Worm (Caenorhabditis elegans): ENCODE results near the gene C28A5.6.

Gene C28A5.6

ce11 chrIII:4390421-4390820 lies 38.9 kb downstream of the C28A5.6 start:
- TF ChIP-seq nhr-25 (tag; optimal IDR thresholded peaks at IDR 0.05), result peak; percentile 11
- TF ChIP-seq fos-1 (tag; optimal IDR thresholded peaks at IDR 0.05), result no peak

ce11 chrIII:4384487-4384886 lies 44.8 kb downstream of the C28A5.6 start, which contains the start of gene pals-28:
Gene pals-28 (plus strand): TSS chrIII:4384787.
- no peak for TF ChIP-seq unc-39 (tag; optimal IDR thresholded peaks at IDR 0.05)
- no peak for TF ChIP-seq unc-62 (GFP tag; optimal IDR thresholded peaks at IDR 0.05)
- TF ChIP-seq lin-15B (tag; optimal IDR thresholded peaks at IDR 0.05), result no peak
- TF ChIP-seq ZK546.5 (tag; optimal IDR thresholded peaks at IDR 0.05), result no peak
- no peak for TF ChIP-seq snpc-4 (tag; optimal IDR thresholded peaks at IDR 0.05)
- no peak for TF ChIP-seq daf-12 (tag; optimal IDR thresholded peaks at IDR 0.05)
- TF ChIP-seq ceh-28 (tag; optimal IDR thresholded peaks at IDR 0.05), result no peak
- TF ChIP-seq ztf-4 (tag; optimal IDR thresholded peaks at IDR 0.05), result no peak
- TF ChIP-seq pqm-1 (tag; optimal IDR thresholded peaks at IDR 0.05), result no peak
- TF ChIP-seq elt-1 (tag; optimal IDR thresholded peaks at IDR 0.05), result no peak
- TF ChIP-seq nhr-43 (tag; optimal IDR thresholded peaks at IDR 0.05; ENCODE audit: poor library complexity, severe bottlenecking), result no peak
- no peak for TF ChIP-seq ceh-9 (tag; optimal IDR thresholded peaks at IDR 0.05)
- no peak for TF ChIP-seq nhr-11 (tag; optimal IDR thresholded peaks at IDR 0.05)
- TF ChIP-seq nhr-12 (tag; optimal IDR thresholded peaks at IDR 0.05), result no peak
- TF ChIP-seq ztf-11 (tag; optimal IDR thresholded peaks at IDR 0.05), result no peak
- TF ChIP-seq fkh-2 (tag; optimal IDR thresholded peaks at IDR 0.05), result no peak
- TF ChIP-seq ceh-82 (tag; optimal IDR thresholded peaks at IDR 0.05), result no peak

- TF ChIP-seq nfya-1 (tag; optimal IDR thresholded peaks at IDR 0.05; ENCODE audit: insufficient read depth), result peak; percentile 71
- no peak for TF ChIP-seq pha-4 (tag; optimal IDR thresholded peaks at IDR 0.05)
Observed at ce11 chrIII:4382118-4382517, 47.2 kb downstream of the C28A5.6 start.

DNA sequence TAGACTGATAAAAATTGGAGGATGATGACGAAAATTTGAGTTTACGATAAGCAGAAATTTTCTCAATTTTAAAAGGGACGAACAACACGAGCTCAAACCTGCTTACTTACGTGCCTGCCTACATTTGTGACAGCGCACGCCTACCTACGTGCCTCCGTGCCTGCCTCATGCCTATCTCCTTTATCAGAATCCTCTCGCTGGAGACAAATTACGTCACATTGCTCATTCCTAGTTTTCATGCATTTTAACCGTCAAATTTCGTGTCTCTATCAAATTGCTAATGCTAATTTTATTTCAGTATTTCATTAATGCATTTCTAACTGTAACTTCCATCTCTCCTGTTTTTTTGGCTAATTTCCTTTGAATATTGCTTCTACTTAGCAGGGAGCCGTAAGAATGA lies 48.0 kb downstream of the C28A5.6 start, which contains the start of gene pals-27:
Gene pals-27 (plus strand): TSS at position 301 of the 400 bp plus-strand sequence.
- TF ChIP-seq nhr-28 (tag; optimal IDR thresholded peaks at IDR 0.05) (no peak), daf-12 (tag; optimal IDR thresholded peaks at IDR 0.05) (no peak), ceh-82 (tag; optimal IDR thresholded peaks at IDR 0.05) (no peak), ZK546.5 (tag; optimal IDR thresholded peaks at IDR 0.05) (no peak), nhr-77 (tag; optimal IDR thresholded peaks at IDR 0.05) (no peak), R02D3.7 (tag; optimal IDR thresholded peaks at IDR 0.05) (no peak), aly-2 (tag; optimal IDR thresholded peaks at IDR 0.05) (no peak), zag-1 (tag; optimal IDR thresholded peaks at IDR 0.05) (no peak), sea-2 (GFP tag; optimal IDR thresholded peaks at IDR 0.05) (no peak), mdl-1 (tag; optimal IDR thresholded peaks at IDR 0.05) (no peak), skn-1 (tag; optimal IDR thresholded peaks at IDR 0.05) (no peak)

- TF ChIP-seq lin-15B (tag; optimal IDR thresholded peaks at IDR 0.05), result peak; percentile 37
- peak; percentile 49 for TF ChIP-seq nfya-1 (tag; optimal IDR thresholded peaks at IDR 0.05; ENCODE audit: insufficient read depth)
- TF ChIP-seq nhr-23 (tag; optimal IDR thresholded peaks at IDR 0.05), result no peak
- TF ChIP-seq egl-5 (tag; optimal IDR thresholded peaks at IDR 0.05), result peak; percentile 31
- no peak for TF ChIP-seq nhr-12 (tag; optimal IDR thresholded peaks at IDR 0.05)
- no peak for TF ChIP-seq lin-39 (tag; optimal IDR thresholded peaks at IDR 0.05)
- peak; percentile 27 for TF ChIP-seq snpc-4 (tag; optimal IDR thresholded peaks at IDR 0.05)
Observed at ce11 chrIII:4380835-4381234, 48.5 kb downstream of the C28A5.6 start.

DNA sequence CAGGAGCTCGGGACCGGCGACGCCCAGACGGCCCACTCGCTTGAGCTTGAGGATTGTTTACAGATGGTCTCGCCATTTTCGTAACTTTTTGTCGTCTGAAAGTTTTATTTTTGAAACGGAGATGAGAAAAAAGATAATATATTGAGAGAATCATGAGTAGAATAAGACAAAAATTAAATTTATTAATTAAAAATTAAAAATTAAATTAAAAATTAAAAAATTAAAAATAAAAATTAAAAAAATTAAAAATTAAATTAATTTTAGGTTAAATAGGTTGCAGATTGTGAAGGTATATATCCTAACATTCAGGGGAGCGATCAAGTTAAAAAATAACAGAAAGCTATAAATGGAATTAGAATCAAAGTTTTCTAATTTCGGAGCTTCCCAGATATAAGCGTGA lies 49.6 kb downstream of the C28A5.6 start, which contains the start of gene B0284.3:
Gene B0284.3 (minus strand): TSS at position 101 of the 400 bp plus-strand sequence.
- no peak for TF ChIP-seq fos-1 (tag; optimal IDR thresholded peaks at IDR 0.05)
- no peak for TF ChIP-seq aly-2 (tag; optimal IDR thresholded peaks at IDR 0.05)
- TF ChIP-seq nhr-67 (tag; optimal IDR thresholded peaks at IDR 0.05), result no peak
- no peak for TF ChIP-seq nhr-237 (tag; optimal IDR thresholded peaks at IDR 0.05)
- TF ChIP-seq nhr-76 (tag; optimal IDR thresholded peaks at IDR 0.05), result no peak
- no peak for TF ChIP-seq skn-1 (tag; optimal IDR thresholded peaks at IDR 0.05)
- no peak for TF ChIP-seq lin-15B (tag; optimal IDR thresholded peaks at IDR 0.05)
- no peak for TF ChIP-seq ZK546.5 (tag; optimal IDR thresholded peaks at IDR 0.05)
- no peak for TF ChIP-seq ama-1 (optimal IDR thresholded peaks at IDR 0.05)
- TF ChIP-seq daf-12 (tag; optimal IDR thresholded peaks at IDR 0.05), result no peak
- no peak for TF ChIP-seq ceh-82 (tag; optimal IDR thresholded peaks at IDR 0.05)
- no peak for TF ChIP-seq lin-39 (tag; optimal IDR thresholded peaks at IDR 0.05)
- TF ChIP-seq hmg-11 (tag; optimal IDR thresholded peaks at IDR 0.05), result no peak
- TF ChIP-seq ceh-28 (tag; optimal IDR thresholded peaks at IDR 0.05), result no peak
- TF ChIP-seq ztf-11 (tag; optimal IDR thresholded peaks at IDR 0.05), result no peak
- no peak for TF ChIP-seq nhr-11 (tag; optimal IDR thresholded peaks at IDR 0.05)
- TF ChIP-seq elt-3 (tag; optimal IDR thresholded peaks at IDR 0.05), result no peak
- TF ChIP-seq unc-39 (tag; optimal IDR thresholded peaks at IDR 0.05), result no peak
- no peak for TF ChIP-seq mml-1 (tag; optimal IDR thresholded peaks at IDR 0.05)
